Fruit fly (Drosophila melanogaster) whole organism, pupa: ENCODE data around the gene CG9265.
A peak's percentile ranks its signal among the peaks of the same experiment; 100 is the strongest.

Experiments
- CG10348 ChIP-seq: fragments of 200-800 bp; sonication (Bioruptor generic); IDR thresholded peaks from 2 replicates; pipeline ENCODE4 v1.3.6; 2022; ENCODE audit warnings: missing biosample characterization, missing genetic modification characterization
- CG12605 ChIP-seq: fragments of 200-800 bp; sonication (Bioruptor generic); IDR thresholded peaks from 2 replicates; pipeline ENCODE4 v1.3.6; 2022; ENCODE audit warnings: missing biosample characterization, missing genetic modification characterization
- CG13204 ChIP-seq: fragments of 200-800 bp; sonication (Bioruptor generic); optimal IDR thresholded peaks from 2 replicates; lab custom pipeline; 2018; ENCODE audit warnings: missing biosample characterization, mild to moderate bottlenecking, missing genetic modification characterization, moderate library complexity
- CG14655 ChIP-seq: fragments of 200-800 bp; sonication (Bioruptor generic); optimal IDR thresholded peaks from 3 replicates; lab custom pipeline; 2017; ENCODE audit warnings: mild to moderate bottlenecking, missing biosample characterization, missing genetic modification reagents, missing genetic modification characterization
- CG15710 ChIP-seq: fragments of 200-800 bp; sonication (Bioruptor generic); optimal IDR thresholded peaks from 2 replicates; lab custom pipeline; 2018; ENCODE audit warnings: missing biosample characterization, mild to moderate bottlenecking, missing genetic modification characterization, moderate library complexity
- CG17806 ChIP-seq: fragments of 200-800 bp; sonication (Bioruptor generic); optimal IDR thresholded peaks from 2 replicates; lab custom pipeline; 2018; ENCODE audit warnings: missing biosample characterization, mild to moderate bottlenecking, missing genetic modification characterization, moderate library complexity
- CG32121 ChIP-seq: fragments of 200-800 bp; sonication (Bioruptor generic); IDR thresholded peaks from 2 replicates; pipeline ENCODE4 v1.3.6; 2022; ENCODE audit warnings: missing biosample characterization, missing genetic modification characterization
- CG34367 ChIP-seq: fragments of 200-800 bp; sonication (Bioruptor generic); optimal IDR thresholded peaks from 2 replicates; lab custom pipeline; 2018; ENCODE audit warnings: missing biosample characterization, mild to moderate bottlenecking, missing genetic modification characterization
- CG4496 ChIP-seq: fragments of 200-800 bp; sonication (Bioruptor generic); IDR thresholded peaks from 3 replicates; pipeline ENCODE4 v1.3.6; 2022; ENCODE audit warnings: missing biosample characterization, missing genetic modification characterization
- CG8159 ChIP-seq: fragments of 200-800 bp; sonication (Bioruptor generic); optimal IDR thresholded peaks from 3 replicates; lab custom pipeline; 2018; ENCODE audit warnings: missing biosample characterization, mild to moderate bottlenecking, missing genetic modification characterization, moderate library complexity
- CG8301 ChIP-seq: fragments of 200-800 bp; sonication (Bioruptor generic); optimal IDR thresholded peaks from 2 replicates; lab custom pipeline; 2018; ENCODE audit warnings: missing biosample characterization, mild to moderate bottlenecking, missing genetic modification characterization
- CG9948 ChIP-seq: fragments of 200-800 bp; sonication (Bioruptor generic); optimal IDR thresholded peaks from 2 replicates; lab custom pipeline; 2018; ENCODE audit warnings: missing biosample characterization, mild to moderate bottlenecking, missing genetic modification characterization, moderate library complexity
- D1 ChIP-seq: fragments of 200-800 bp; sonication (Bioruptor generic); optimal IDR thresholded peaks from 2 replicates; lab custom pipeline; 2018; ENCODE audit warnings: missing biosample characterization, mild to moderate bottlenecking, missing genetic modification characterization, moderate library complexity
- EcR ChIP-seq: fragments of 200-800 bp; sonication (Bioruptor generic); optimal IDR thresholded peaks from 3 replicates; lab custom pipeline; 2019; ENCODE audit warnings: missing biosample characterization, missing genetic modification characterization, mild to moderate bottlenecking, moderate library complexity, missing genetic modification reagents
- Ets98B ChIP-seq: fragments of 200-800 bp; sonication (Bioruptor generic); IDR thresholded peaks from 2 replicates; pipeline ENCODE4 v1.3.6; 2022; ENCODE audit warnings: missing biosample characterization, missing genetic modification characterization
- Pif1A ChIP-seq: fragments of 200-800 bp; sonication (Bioruptor generic); optimal IDR thresholded peaks from 3 replicates; lab custom pipeline; 2016; ENCODE audit warnings: missing biosample characterization, missing genetic modification characterization
- Pif1B ChIP-seq: fragments of 200-800 bp; sonication (Bioruptor generic); optimal IDR thresholded peaks from 3 replicates; lab custom pipeline; 2016; ENCODE audit warnings: missing biosample characterization, missing genetic modification characterization
- Snoo ChIP-seq: fragments of 200-800 bp; sonication (Bioruptor generic); optimal IDR thresholded peaks from 3 replicates; lab custom pipeline; 2017; ENCODE audit warnings: missing biosample characterization, mild to moderate bottlenecking, missing genetic modification characterization, inconsistent platforms
- gl ChIP-seq: fragments of 200-800 bp; sonication (Bioruptor generic); optimal IDR thresholded peaks from 2 replicates; lab custom pipeline; 2018; ENCODE audit warnings: missing biosample characterization, mild to moderate bottlenecking, missing genetic modification characterization
- rn ChIP-seq: fragments of 200-800 bp; sonication (Bioruptor generic); IDR thresholded peaks from 2 replicates; pipeline ENCODE4 v1.3.6; 2022; ENCODE audit warnings: missing biosample characterization, missing genetic modification characterization

The CG9265 gene

dm6 chr2L:21090958-21091357, 19.7 kb upstream of the CG9265 start, which contains the start of gene CG14397:
TSS of gene CG14397 (plus strand) at chr2L:21091227.
- TF ChIP-seq EcR (GFP tag; lab: Kevin White, UChicago) = no peak
- TF ChIP-seq CG17806 = no peak
- TF ChIP-seq CG34367 (tag; lab: Kevin White, UChicago) = no peak

DNA sequence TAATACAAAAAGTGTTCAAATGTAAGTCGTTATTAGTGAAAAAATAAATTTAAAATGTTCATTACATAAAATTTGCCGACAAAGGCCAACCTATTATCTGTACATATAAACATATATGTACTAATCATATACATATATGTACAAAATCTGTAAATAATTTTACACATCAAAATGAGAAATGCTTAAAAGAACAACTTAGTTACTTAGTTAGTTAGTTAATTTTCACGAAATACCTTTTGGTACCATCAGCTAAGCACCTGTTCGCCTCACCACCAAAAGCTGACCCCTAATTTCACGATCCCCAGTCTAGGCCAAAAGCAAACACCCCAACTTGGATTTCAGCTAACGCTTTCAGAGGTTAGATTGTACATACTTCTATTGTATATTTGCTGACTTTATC, 17.8 kb upstream of the CG9265 start, which contains the start of gene CG9259:
TSS of gene CG9259 (plus strand) at position 301 of the 400 bp plus-strand sequence.
- TF ChIP-seq rn (GFP tag; lab: Robert Waterston, UW) = no peak
- no peak for TF ChIP-seq CG15710 (tag; lab: Kevin White, UChicago)
- TF ChIP-seq CG34367 (tag; lab: Kevin White, UChicago) = no peak
- no peak for TF ChIP-seq Pif1A
- no peak for TF ChIP-seq CG8301
- TF ChIP-seq Snoo (tag; lab: Kevin White, UChicago) = no peak
- TF ChIP-seq Ets98B (GFP tag; lab: Robert Waterston, UW) = no peak
- TF ChIP-seq CG12605 (GFP tag; lab: Robert Waterston, UW) = no peak
- no peak for TF ChIP-seq CG4496 (GFP tag; lab: Robert Waterston, UW)
- TF ChIP-seq CG10348 = no peak
- no peak for TF ChIP-seq CG14655
- TF ChIP-seq CG32121 (GFP tag; lab: Robert Waterston, UW) = no peak
- TF ChIP-seq CG17806 = no peak
- TF ChIP-seq CG13204 (GFP tag; lab: Kevin White, UChicago) = no peak
- no peak for TF ChIP-seq gl (tag; lab: Kevin White, UChicago)
- no peak for TF ChIP-seq CG8159 (tag; lab: Kevin White, UChicago)

DNA sequence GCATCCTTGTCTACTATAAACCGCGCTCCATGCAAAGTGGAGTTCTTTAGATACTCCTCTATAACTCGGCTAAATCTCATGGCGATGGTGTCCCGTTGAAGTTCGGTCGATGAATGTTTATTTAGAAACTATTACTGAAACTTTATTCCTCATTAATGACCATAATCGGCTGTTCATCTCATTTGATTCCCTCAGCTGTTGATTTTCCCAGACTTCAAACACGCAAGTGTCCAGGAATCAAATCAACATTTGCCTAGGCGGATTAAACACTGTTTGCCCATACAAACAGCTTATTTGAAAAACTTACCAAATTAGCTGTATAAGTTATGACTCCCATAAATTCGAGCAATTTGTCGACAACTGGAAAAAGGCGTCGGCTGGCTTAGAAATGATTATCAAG, 17.3 kb upstream of the CG9265 start, which contains the start of gene ppk13:
TSS of gene ppk13 (minus strand) at position 101 of the 400 bp plus-strand sequence.
- TF ChIP-seq Pif1B = no peak

DNA sequence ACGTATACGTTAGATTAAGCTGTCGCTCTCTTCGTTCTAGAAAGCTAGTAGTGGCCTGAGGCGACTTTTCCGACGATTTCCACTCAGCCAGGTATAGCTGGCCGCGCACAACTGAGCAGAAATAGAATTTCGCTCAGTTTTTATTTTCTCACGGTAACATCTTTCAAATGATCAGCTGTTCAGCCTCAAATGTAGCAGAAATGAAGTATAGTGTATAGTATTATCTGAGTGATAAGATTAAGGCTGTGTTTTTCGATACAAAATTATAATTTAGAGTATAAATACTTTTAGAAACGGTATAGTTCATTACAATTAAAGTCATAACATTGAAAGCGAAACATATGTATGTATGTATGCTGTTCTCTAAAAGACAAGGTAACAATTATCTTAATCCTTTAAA, 15.1 kb upstream of the CG9265 start, which contains the start of gene CG33509:
TSS of gene CG33509 (minus strand) at position 101 of the 400 bp plus-strand sequence.
- TF ChIP-seq rn (GFP tag; lab: Robert Waterston, UW) = no peak
- TF ChIP-seq EcR (GFP tag; lab: Kevin White, UChicago) = no peak
- no peak for TF ChIP-seq CG8301
- no peak for TF ChIP-seq D1 (tag; lab: Kevin White, UChicago)
- TF ChIP-seq CG15710 (tag; lab: Kevin White, UChicago) = no peak
- no peak for TF ChIP-seq CG32121 (GFP tag; lab: Robert Waterston, UW)
- no peak for TF ChIP-seq Snoo (tag; lab: Kevin White, UChicago)
- TF ChIP-seq CG17806 = no peak
- no peak for TF ChIP-seq CG4496 (GFP tag; lab: Robert Waterston, UW)
- TF ChIP-seq Pif1B = no peak
- no peak for TF ChIP-seq CG34367 (tag; lab: Kevin White, UChicago)
- TF ChIP-seq gl (tag; lab: Kevin White, UChicago) = no peak
- no peak for TF ChIP-seq CG8159 (tag; lab: Kevin White, UChicago)
- TF ChIP-seq CG9948 (tag; lab: Kevin White, UChicago) = no peak
- TF ChIP-seq, all 21 proteins: peak for 0

- peak; percentile 24 for TF ChIP-seq EcR (GFP tag; lab: Kevin White, UChicago)
- TF ChIP-seq Pif1A = no peak
These were observed 13.0 kb upstream of the CG9265 start, which contains the start of gene CG33510 for dm6 chr2L:21084268-21084667. TSS of gene CG33510 (minus strand) at chr2L:21084326.

dm6 chr2L:21082444-21083201, 11.3 kb upstream of the CG9265 start, which contains the start of gene CG33511:
TSS of gene CG33511 (minus strand) at chr2L:21082494.
- TF ChIP-seq EcR (GFP tag; lab: Kevin White, UChicago) (peak; percentile 47), Snoo (tag; lab: Kevin White, UChicago) (no peak)

dm6 chr2L:21077849-21078248, 6.5 kb upstream of the CG9265 start:
- TF ChIP-seq Pif1A (no peak), CG4496 (GFP tag; lab: Robert Waterston, UW) (0 out of 3 replicates have a peak, but pooled peaks have one; percentile 43)

DNA sequence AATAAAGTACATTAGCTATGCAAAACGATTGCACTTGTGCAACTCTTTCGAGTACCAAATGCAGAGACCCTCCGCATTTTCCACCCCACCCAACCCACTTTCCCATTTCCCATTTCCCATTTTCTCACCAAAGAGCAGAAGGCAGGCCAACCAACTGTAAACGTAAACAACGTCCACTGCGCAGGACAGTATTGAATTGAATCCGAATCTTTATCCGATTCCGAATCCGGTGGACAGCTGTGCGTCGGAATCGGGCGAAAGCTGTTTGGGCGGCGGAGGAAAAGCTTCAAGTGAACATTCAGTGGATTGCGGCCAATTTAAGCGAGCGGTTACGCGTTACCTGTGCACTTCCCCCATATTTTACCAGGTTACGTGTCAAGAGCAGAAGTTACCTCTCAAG, 3.8 kb upstream of the CG9265 start, which contains the start of gene tadr:
TSS of gene tadr (plus strand) at position 301 of the 400 bp plus-strand sequence.
- TF ChIP-seq CG17806 = no peak
- TF ChIP-seq CG14655 = peak; percentile 7
